Fruit fly (Drosophila melanogaster): ENCODE data around the gene CG43155.

DNA sequence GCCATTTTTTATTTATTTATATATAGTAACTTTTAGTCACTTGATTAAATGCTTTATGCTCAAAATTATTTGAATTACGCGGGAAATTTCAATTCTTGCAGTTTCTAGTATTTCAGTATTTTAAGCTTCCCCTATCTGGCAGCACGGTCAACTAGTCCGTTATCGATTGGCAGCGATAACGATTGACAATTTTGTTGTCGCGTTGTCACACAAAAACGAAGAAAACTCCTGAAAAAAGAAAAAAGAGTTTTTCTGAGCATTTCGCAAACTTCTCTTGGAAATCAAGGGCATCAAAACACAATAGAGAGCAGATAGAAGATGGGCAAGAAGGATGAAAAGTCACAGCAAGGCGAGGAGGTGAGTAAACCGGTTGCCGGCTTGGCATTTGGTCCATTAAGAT is 25.5 kb downstream of the CG43155 start, which contains the start of gene Spase25:
- TF ChIP-seq CG8478 (optimal IDR thresholded peaks at IDR 0.05) (no peak), psq (optimal IDR thresholded peaks at IDR 0.05) (no peak), pan (optimal IDR thresholded peaks at IDR 0.05) (no peak)
